Worm (Caenorhabditis elegans): Measurements from ENCODE around the gene srx-23.

Gene srx-23

ce11 chrV:652940-653339, 29.2 kb upstream of the srx-23 start, which contains the start of gene srj-5:
TSS of gene srj-5 (minus strand) at chrV:653040.
- TF ChIP-seq alr-1 (tag; optimal IDR thresholded peaks at IDR 0.05; ENCODE audit: borderline replicate concordance) (no peak), C34B4.2 (tag; optimal IDR thresholded peaks at IDR 0.05) (no peak), rnt-1 (tag; optimal IDR thresholded peaks at IDR 0.05) (no peak), pax-3 (tag; optimal IDR thresholded peaks at IDR 0.05) (no peak), aly-2 (tag; optimal IDR thresholded peaks at IDR 0.05) (no peak)

ce11 chrV:654402-654801, 27.7 kb upstream of the srx-23 start, which contains the start of gene srj-6:
TSS of gene srj-6 (minus strand) at chrV:654502.
- no peak for TF ChIP-seq nhr-237 (tag; optimal IDR thresholded peaks at IDR 0.05)
- no peak for TF ChIP-seq ama-1 (optimal IDR thresholded peaks at IDR 0.05)
- TF ChIP-seq sup-37 (GFP tag; optimal IDR thresholded peaks at IDR 0.05): no peak
- no peak for TF ChIP-seq pax-3 (tag; optimal IDR thresholded peaks at IDR 0.05)
- no peak for TF ChIP-seq ceh-82 (tag; optimal IDR thresholded peaks at IDR 0.05)
- TF ChIP-seq xbp-1 (tag; optimal IDR thresholded peaks at IDR 0.05): no peak
- TF ChIP-seq ceh-8 (GFP tag; optimal IDR thresholded peaks at IDR 0.05): no peak
- no peak for TF ChIP-seq dpl-1 (GFP tag; optimal IDR thresholded peaks at IDR 0.05)
- TF ChIP-seq fkh-8 (tag; optimal IDR thresholded peaks at IDR 0.05): no peak
- no peak for TF ChIP-seq snu-23 (GFP tag; optimal IDR thresholded peaks at IDR 0.05)
- no peak for TF ChIP-seq unc-30 (tag; optimal IDR thresholded peaks at IDR 0.05)
- no peak for TF ChIP-seq nhr-28 (tag; optimal IDR thresholded peaks at IDR 0.05)
- TF ChIP-seq nhr-19 (GFP tag; conservative IDR thresholded peaks at IDR 0.05): no peak
- TF ChIP-seq C34B4.2 (tag; optimal IDR thresholded peaks at IDR 0.05): no peak
- TF ChIP-seq zag-1 (tag; optimal IDR thresholded peaks at IDR 0.05): no peak
- TF ChIP-seq ceh-88 (GFP tag; IDR thresholded peaks at IDR 0.05): no peak

- TF ChIP-seq efl-1 (optimal IDR thresholded peaks at IDR 0.05) (no peak), efl-1 (GFP tag; optimal IDR thresholded peaks at IDR 0.05 in 1 of 2) (no peak), efl-3 (GFP tag; optimal IDR thresholded peaks at IDR 0.05) (no peak), ces-1 (GFP tag; optimal IDR thresholded peaks at IDR 0.05) (no peak), snpc-4 (tag; optimal IDR thresholded peaks at IDR 0.05) (no peak), unc-86 (tag; optimal IDR thresholded peaks at IDR 0.05) (no peak), pag-3 (tag; optimal IDR thresholded peaks at IDR 0.05; ENCODE audit: borderline replicate concordance, insufficient read depth) (no peak), isw-1 (GFP tag; IDR thresholded peaks at IDR 0.05) (no peak), nhr-237 (tag; optimal IDR thresholded peaks at IDR 0.05) (no peak), blmp-1 (tag; optimal IDR thresholded peaks at IDR 0.05) (no peak), tlp-1 (tag; optimal IDR thresholded peaks at IDR 0.05) (no peak), fos-1 (tag; optimal IDR thresholded peaks at IDR 0.05) (no peak), nhr-84 (tag; optimal IDR thresholded peaks at IDR 0.05) (no peak), F16B12.6 (tag; optimal IDR thresholded peaks at IDR 0.05) (no peak), nhr-12 (tag; optimal IDR thresholded peaks at IDR 0.05) (no peak), hlh-17 (GFP tag; optimal IDR thresholded peaks at IDR 0.05; ENCODE audit: borderline replicate concordance) (no peak), snu-23 (GFP tag; optimal IDR thresholded peaks at IDR 0.05) (no peak), fkh-10 (GFP tag; optimal IDR thresholded peaks at IDR 0.05) (no peak), ztf-4 (tag; optimal IDR thresholded peaks at IDR 0.05) (no peak)
Observed at ce11 chrV:655823-656222, 26.3 kb upstream of the srx-23 start, which contains the start of gene srh-245. TSS of gene srh-245 (minus strand) at chrV:655923.

ce11 chrV:657678-658077, 24.5 kb upstream of the srx-23 start, which contains the start of gene srh-246:
TSS of gene srh-246 (minus strand) at chrV:657778.
- no peak for TF ChIP-seq blmp-1 (tag; optimal IDR thresholded peaks at IDR 0.05)
- TF ChIP-seq unc-130 (tag; optimal IDR thresholded peaks at IDR 0.05): no peak
- no peak for TF ChIP-seq ztf-4 (tag; optimal IDR thresholded peaks at IDR 0.05)
- TF ChIP-seq unc-62 (GFP tag; optimal IDR thresholded peaks at IDR 0.05): no peak
- TF ChIP-seq ceh-63 (GFP tag; optimal IDR thresholded peaks at IDR 0.05): no peak
- no peak for TF ChIP-seq mep-1 (tag; optimal IDR thresholded peaks at IDR 0.05)
- no peak for TF ChIP-seq nhr-19 (GFP tag; conservative IDR thresholded peaks at IDR 0.05)
- no peak for TF ChIP-seq isw-1 (GFP tag; IDR thresholded peaks at IDR 0.05)
- TF ChIP-seq C04F5.9 (tag; optimal IDR thresholded peaks at IDR 0.05): no peak
- TF ChIP-seq lin-15B (tag; optimal IDR thresholded peaks at IDR 0.05): no peak
- TF ChIP-seq pax-3 (tag; optimal IDR thresholded peaks at IDR 0.05): no peak
